Worm (Caenorhabditis elegans): ENCODE measurements around the gene cyp-31A5.

The cyp-31A5 gene

DNA sequence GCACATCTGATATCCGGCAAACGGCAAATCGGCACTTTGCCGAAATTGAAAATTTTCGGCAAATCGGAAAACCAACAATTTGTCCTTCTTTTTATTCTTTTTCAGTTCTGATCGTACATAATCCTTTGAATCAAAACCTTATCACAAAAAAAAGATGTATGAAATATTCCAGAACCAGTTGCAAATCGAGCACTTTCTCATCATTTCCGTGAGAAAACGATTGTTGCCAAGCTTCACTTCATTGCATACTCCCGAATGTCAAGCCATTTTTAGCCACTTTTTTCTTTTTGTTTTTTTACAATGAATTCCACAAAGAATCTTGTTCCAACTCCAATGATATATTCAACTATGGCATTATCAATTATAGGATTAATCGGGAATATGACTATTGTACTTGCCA, 36.2 kb upstream of the cyp-31A5 start, which contains the start of gene srsx-25:
TSS of gene srsx-25 (plus strand) at position 301 of the 400 bp plus-strand sequence.
- TF ChIP-seq isw-1 (GFP tag; IDR thresholded peaks at IDR 0.05), result no peak
- no peak for TF ChIP-seq ceh-88 (GFP tag; IDR thresholded peaks at IDR 0.05)
- TF ChIP-seq mab-9 (GFP tag; IDR thresholded peaks at IDR 0.05), result no peak
- TF ChIP-seq fos-1 (tag; optimal IDR thresholded peaks at IDR 0.05), result no peak
- no peak for TF ChIP-seq mef-2 (tag; optimal IDR thresholded peaks at IDR 0.05)
- no peak for TF ChIP-seq elt-3 (tag; optimal IDR thresholded peaks at IDR 0.05)
- no peak for TF ChIP-seq blmp-1 (tag; optimal IDR thresholded peaks at IDR 0.05)
- no peak for TF ChIP-seq nhr-12 (tag; optimal IDR thresholded peaks at IDR 0.05)

DNA sequence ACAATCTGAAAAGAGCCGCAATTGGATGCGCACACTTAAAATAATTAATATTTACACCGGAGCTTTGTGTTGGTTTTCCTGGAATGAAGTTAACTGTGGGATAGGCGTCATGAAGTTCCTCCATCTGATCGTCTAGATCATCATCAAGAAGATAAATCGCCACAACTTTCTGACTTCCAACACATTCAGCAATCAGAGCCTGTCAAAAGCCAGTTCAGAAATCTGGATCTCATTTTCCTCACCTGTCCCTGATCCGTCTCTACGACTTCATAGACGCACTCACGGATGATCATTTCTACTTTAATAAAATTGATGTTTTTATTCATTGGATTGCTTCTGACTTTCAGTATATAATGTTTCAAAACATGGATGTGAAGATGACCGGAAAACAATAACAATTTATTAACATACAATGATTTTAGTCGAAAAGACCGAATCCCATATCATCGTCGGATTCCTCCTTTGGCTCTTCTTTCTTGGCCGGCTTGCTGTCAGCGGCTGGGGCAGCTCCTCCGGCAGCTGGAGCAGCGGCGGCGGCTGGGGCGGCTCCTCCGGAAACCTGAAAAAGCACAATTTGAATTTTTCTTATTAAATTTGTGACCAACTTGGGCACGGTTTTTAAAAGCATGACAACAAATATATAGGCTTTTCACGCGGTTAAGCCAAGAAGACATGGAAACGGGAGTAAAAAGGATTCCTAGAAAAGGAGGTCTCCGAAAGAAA, 31.8 kb upstream of the cyp-31A5 start, which contains the start of gene agt-1:
TSS of gene agt-1 (minus strand) at position 293 of the 723 bp plus-strand sequence.
- TF ChIP-seq lsy-2 (tag; optimal IDR thresholded peaks at IDR 0.05), result peak in 1 of 2 experiments; percentile 19
- no peak for TF ChIP-seq efl-1 (optimal IDR thresholded peaks at IDR 0.05)
- TF ChIP-seq efl-1 (GFP tag; optimal IDR thresholded peaks at IDR 0.05 in 1 of 2), result peak in 1 of 2 experiments; percentile 87
- TF ChIP-seq F16B12.6 (tag; optimal IDR thresholded peaks at IDR 0.05), result no peak
- TF ChIP-seq nhr-76 (tag; optimal IDR thresholded peaks at IDR 0.05), result no peak

- no peak for TF ChIP-seq elt-3 (tag; optimal IDR thresholded peaks at IDR 0.05)
- TF ChIP-seq efl-3 (GFP tag; optimal IDR thresholded peaks at IDR 0.05), result no peak
- TF ChIP-seq egl-13 (tag; optimal IDR thresholded peaks at IDR 0.05), result no peak
- TF ChIP-seq unc-130 (tag; optimal IDR thresholded peaks at IDR 0.05), result peak; percentile 14
- TF ChIP-seq Y116A8C.19 (tag; optimal IDR thresholded peaks at IDR 0.05; ENCODE audit: borderline replicate concordance), result no peak
- no peak for TF ChIP-seq ama-1 (optimal IDR thresholded peaks at IDR 0.05)
- peak; percentile 6 to 39 (median 26) for TF ChIP-seq dpl-1 (GFP tag; optimal IDR thresholded peaks at IDR 0.05)
- TF ChIP-seq lir-3 (tag; optimal IDR thresholded peaks at IDR 0.05; ENCODE audit: poor library complexity), result no peak
- TF ChIP-seq xbp-1 (tag; optimal IDR thresholded peaks at IDR 0.05), result no peak
- TF ChIP-seq dsc-1 (tag; optimal IDR thresholded peaks at IDR 0.05), result no peak
- TF ChIP-seq nhr-11 (tag; optimal IDR thresholded peaks at IDR 0.05), result no peak
- no peak for TF ChIP-seq nhr-85 (tag)
- no peak for TF ChIP-seq mef-2 (tag; optimal IDR thresholded peaks at IDR 0.05)
- no peak for TF ChIP-seq nhr-77 (tag; optimal IDR thresholded peaks at IDR 0.05)
- TF ChIP-seq tbx-2 (tag; optimal IDR thresholded peaks at IDR 0.05), result no peak
- TF ChIP-seq nhr-71 (tag; optimal IDR thresholded peaks at IDR 0.05), result no peak
- no peak for TF ChIP-seq unc-62 (GFP tag; optimal IDR thresholded peaks at IDR 0.05)
- TF ChIP-seq nhr-12 (tag; optimal IDR thresholded peaks at IDR 0.05), result no peak
- TF ChIP-seq vab-15 (tag; optimal IDR thresholded peaks at IDR 0.05), result no peak
- TF ChIP-seq sptf-1 (tag; optimal IDR thresholded peaks at IDR 0.05), result no peak
- TF ChIP-seq sox-4 (tag; optimal IDR thresholded peaks at IDR 0.05), result no peak
- no peak for TF ChIP-seq alr-1 (tag; optimal IDR thresholded peaks at IDR 0.05; ENCODE audit: borderline replicate concordance)
- no peak for TF ChIP-seq fos-1 (tag; optimal IDR thresholded peaks at IDR 0.05)
- TF ChIP-seq lsy-2 (tag; optimal IDR thresholded peaks at IDR 0.05), result peak; percentile 52 to 91
- TF ChIP-seq swsn-7 (tag; optimal IDR thresholded peaks at IDR 0.05), result no peak
- TF ChIP-seq ets-5 (GFP tag; IDR thresholded peaks at IDR 0.05), result no peak
- TF ChIP-seq unc-30 (tag; optimal IDR thresholded peaks at IDR 0.05), result no peak
- TF ChIP-seq nhr-47 (tag; optimal IDR thresholded peaks at IDR 0.05), result peak; percentile 8
- no peak for TF ChIP-seq ztf-11 (tag; optimal IDR thresholded peaks at IDR 0.05)
- TF ChIP-seq zip-4 (GFP tag; optimal IDR thresholded peaks at IDR 0.05), result no peak
- TF ChIP-seq lin-35 (GFP tag; optimal IDR thresholded peaks at IDR 0.05), result peak; percentile 40 to 71
- TF ChIP-seq nhr-20 (tag; optimal IDR thresholded peaks at IDR 0.05), result no peak
- no peak for TF ChIP-seq lin-13 (GFP tag; optimal IDR thresholded peaks at IDR 0.05)
- no peak for TF ChIP-seq nhr-237 (tag; optimal IDR thresholded peaks at IDR 0.05)
- peak; percentile 32 to 50 for TF ChIP-seq efl-1 (optimal IDR thresholded peaks at IDR 0.05)
- TF ChIP-seq efl-1 (GFP tag; optimal IDR thresholded peaks at IDR 0.05 in 1 of 2), result peak; percentile 41 to 95
- no peak for TF ChIP-seq fkh-4 (tag; optimal IDR thresholded peaks at IDR 0.05; ENCODE audit: borderline replicate concordance)
- TF ChIP-seq rnt-1 (tag; optimal IDR thresholded peaks at IDR 0.05), result no peak
- TF ChIP-seq skn-1 (tag; optimal IDR thresholded peaks at IDR 0.05), result peak; percentile 29
- TF ChIP-seq pax-3 (tag; optimal IDR thresholded peaks at IDR 0.05), result no peak
- TF ChIP-seq aly-2 (tag; optimal IDR thresholded peaks at IDR 0.05), result no peak
- no peak for TF ChIP-seq nhr-84 (tag; optimal IDR thresholded peaks at IDR 0.05)
These were observed 30.8 kb upstream of the cyp-31A5 start, which contains the start of the genes rla-2, popl-7 and Y62E10A.24 for ce11 chrIV:13370235-13370739. TSS of gene rla-2 (minus strand) at chrIV:13370285. TSS of gene popl-7 (plus strand) at chrIV:13370689. TSS of gene Y62E10A.24 (plus strand) at chrIV:13370710.
